Fruit fly (Drosophila melanogaster): ENCODE data around the gene CG10738.

- TF ChIP-seq CG1621 (tag; optimal IDR thresholded peaks at IDR 0.05) (no peak), CG11902 (GFP tag; optimal IDR thresholded peaks at IDR 0.05) (no peak), fd59A (GFP tag; optimal IDR thresholded peaks at IDR 0.05) (no peak), net (GFP tag; optimal IDR thresholded peaks at IDR 0.05) (no peak), Hr39 (GFP tag; optimal IDR thresholded peaks at IDR 0.05) (no peak), Smox (GFP tag; optimal IDR thresholded peaks at IDR 0.05) (no peak), Met (GFP tag; optimal IDR thresholded peaks at IDR 0.05) (no peak), Blimp-1 (GFP tag; optimal IDR thresholded peaks at IDR 0.05) (no peak), CG11294 (GFP tag; IDR thresholded peaks at IDR 0.05) (no peak), achi (GFP tag; optimal IDR thresholded peaks at IDR 0.05) (no peak), CG6854 (GFP tag; optimal IDR thresholded peaks at IDR 0.05) (no peak), spab (GFP tag; optimal IDR thresholded peaks at IDR 0.05) (no peak), CG11762 (GFP tag; optimal IDR thresholded peaks at IDR 0.05; ENCODE audit: insufficient read depth) (no peak)
Observed at dm6 chr3L:13454755-13455154, 4.2 kb downstream of the CG10738 start.
